Worm (Caenorhabditis elegans) whole organism, L4 larva: Measurements from ENCODE around the gene pycr-1.
A peak's percentile ranks its signal among the peaks of the same experiment; 100 is the strongest.

ENCODE experiments used
- D1046.2 ChIP-seq: fragments of 200-800 bp; sonication (Bioruptor generic); IDR thresholded peaks from 2 replicates; pipeline ENCODE4 v1.3.6; 2022; ENCODE audit warnings: missing genetic modification characterization, missing compliant biosample characterization
- F10B5.3 ChIP-seq: sonication (generic microtip); optimal IDR thresholded peaks from 2 replicates; lab custom pipeline; 2016; ENCODE audit warnings: mild to moderate bottlenecking, missing genetic modification characterization, missing compliant biosample characterization
- F49E8.2 ChIP-seq: sonication (generic microtip); optimal IDR thresholded peaks from 2 replicates; lab custom pipeline; 2016; ENCODE audit warnings: missing compliant biosample characterization, mild to moderate bottlenecking, missing genetic modification characterization, borderline replicate concordance
- T20F7.1 ChIP-seq: fragments of 200-800 bp; sonication (Bioruptor generic); optimal IDR thresholded peaks from 2 replicates; lab custom pipeline; 2018; ENCODE audit warnings: mild to moderate bottlenecking, missing genetic modification characterization, missing compliant biosample characterization
- ZK337.2 ChIP-seq: fragments of 200-800 bp; sonication (Bioruptor generic); IDR thresholded peaks from 2 replicates; pipeline ENCODE4 v1.3.6; 2022; ENCODE audit warnings: missing genetic modification reagents, missing genetic modification characterization, missing compliant biosample characterization
- ZK546.5 ChIP-seq, 2 experiments: sonication (generic microtip); optimal IDR thresholded peaks; 2 replicates each; lab custom pipeline; 2017; ENCODE audit warnings: missing biosample characterization in 2 of 2, missing genetic modification characterization in 2 of 2
- arid-1 ChIP-seq: fragments of 200-800 bp; sonication (Bioruptor generic); conservative IDR thresholded peaks from 2 replicates; pipeline ENCODE4 v1.3.6; 2022; ENCODE audit warnings: missing genetic modification reagents, missing genetic modification characterization, missing compliant biosample characterization
- attf-4 ChIP-seq: sonication (generic microtip); optimal IDR thresholded peaks from 3 replicates; lab custom pipeline; 2017; ENCODE audit warnings: missing biosample characterization, missing genetic modification characterization
- ceh-44 ChIP-seq: fragments of 200-800 bp; sonication (Bioruptor generic); IDR thresholded peaks from 2 replicates; pipeline ENCODE4 v1.3.6; 2022; ENCODE audit warnings: missing genetic modification reagents, missing genetic modification characterization, missing compliant biosample characterization
- ceh-62 ChIP-seq: sonication (generic microtip); optimal IDR thresholded peaks from 2 replicates; lab custom pipeline; 2017; ENCODE audit warnings: missing biosample characterization, missing genetic modification characterization
- cey-2 ChIP-seq: sonication (generic microtip); optimal IDR thresholded peaks from 3 replicates; lab custom pipeline; 2017; ENCODE audit warnings: missing genetic modification characterization, mild to moderate bottlenecking, missing compliant biosample characterization, antibody characterized with exemption, borderline replicate concordance; ENCODE audit not compliant: insufficient read depth
- daf-16 ChIP-seq, 3 experiments: sonication (generic microtip); optimal IDR thresholded peaks; 2 replicates each; lab custom pipeline; 2016 to 2017; ENCODE audit warnings: missing genetic modification characterization in 3 of 3, missing genetic modification reagents in 3 of 3, mild to moderate bottlenecking in 2 of 3, missing compliant biosample characterization in 2 of 3, missing biosample characterization in 1 of 3, moderate library complexity in 1 of 3
- daf-19 ChIP-seq: fragments of 200-800 bp; sonication (Bioruptor generic); conservative IDR thresholded peaks from 2 replicates; pipeline ENCODE4 v1.3.6; 2022; ENCODE audit warnings: missing genetic modification characterization, missing compliant biosample characterization
- daf-8 ChIP-seq: fragments of 200-800 bp; sonication (Bioruptor generic); IDR thresholded peaks from 2 replicates; pipeline ENCODE4 v1.3.6; 2022; ENCODE audit warnings: missing genetic modification characterization, missing compliant biosample characterization
- dmd-6 ChIP-seq: fragments of 200-800 bp; sonication (Bioruptor generic); IDR thresholded peaks from 2 replicates; pipeline ENCODE4 v1.3.6; 2022; ENCODE audit warnings: missing genetic modification reagents, missing genetic modification characterization, missing compliant biosample characterization
- dmd-8 ChIP-seq: fragments of 200-800 bp; sonication (Bioruptor generic); IDR thresholded peaks from 2 replicates; pipeline ENCODE4 v1.3.6; 2022; ENCODE audit warnings: missing genetic modification characterization, missing compliant biosample characterization
- dmd-9 ChIP-seq: fragments of 200-800 bp; sonication (Bioruptor generic); IDR thresholded peaks from 2 replicates; pipeline ENCODE4 v1.3.6; 2022; ENCODE audit warnings: missing genetic modification reagents, missing genetic modification characterization, missing compliant biosample characterization
- duxl-1 ChIP-seq: sonication (generic microtip); optimal IDR thresholded peaks from 2 replicates; lab custom pipeline; 2016; ENCODE audit warnings: mild to moderate bottlenecking, missing genetic modification characterization, moderate library complexity, missing compliant biosample characterization; ENCODE audit not compliant: poor library complexity
- dve-1 ChIP-seq: sonication (generic microtip); optimal IDR thresholded peaks from 2 replicates; lab custom pipeline; 2017; ENCODE audit warnings: antibody characterized with exemption, mild to moderate bottlenecking, missing genetic modification characterization, missing compliant biosample characterization; ENCODE audit not compliant: insufficient read depth
- egl-43 ChIP-seq: fragments of 200-800 bp; sonication (Bioruptor generic); IDR thresholded peaks from 2 replicates; pipeline ENCODE4 v1.3.6; 2022; ENCODE audit warnings: missing genetic modification reagents, missing genetic modification characterization, missing compliant biosample characterization
- fos-1 ChIP-seq: fragments of 150-350 bp; optimal IDR thresholded peaks from 2 replicates; lab custom pipeline; 2014; ENCODE audit warnings: missing biosample characterization, missing genetic modification characterization
- hif-1 ChIP-seq, 2 experiments: sonication (generic microtip); optimal IDR thresholded peaks; 2 replicates each; lab custom pipeline; 2016 to 2017; ENCODE audit warnings: missing compliant biosample characterization in 2 of 2, missing genetic modification characterization in 2 of 2, missing genetic modification reagents in 2 of 2, missing genotype in 2 of 2, mild to moderate bottlenecking in 1 of 2
- hlh-11 ChIP-seq: fragments of 200-800 bp; sonication (Bioruptor generic); optimal IDR thresholded peaks from 2 replicates; lab custom pipeline; 2018; ENCODE audit warnings: mild to moderate bottlenecking, missing genetic modification characterization, missing compliant biosample characterization
- jun-1 ChIP-seq: fragments of 150-350 bp; optimal IDR thresholded peaks from 2 replicates; lab custom pipeline; 2014; ENCODE audit warnings: missing biosample characterization, missing genetic modification reagents, missing genetic modification characterization
- lin-1 ChIP-seq: fragments of 200-800 bp; sonication (Bioruptor generic); IDR thresholded peaks from 2 replicates; pipeline ENCODE4 v1.3.6; 2022; ENCODE audit warnings: missing genetic modification reagents, missing genetic modification characterization, missing compliant biosample characterization
- lin-15B ChIP-seq: fragments of 150-350 bp; sonication (generic microtip); optimal IDR thresholded peaks from 3 replicates; lab custom pipeline; 2014; ENCODE audit warnings: missing biosample characterization, missing genetic modification characterization
- lin-29 ChIP-seq: fragments of 200-800 bp; sonication (Bioruptor generic); IDR thresholded peaks from 2 replicates; pipeline ENCODE4 v1.3.6; 2022; ENCODE audit warnings: missing genetic modification reagents, missing genetic modification characterization, missing compliant biosample characterization
- lin-38 ChIP-seq: fragments of 200-800 bp; sonication (Bioruptor generic); IDR thresholded peaks from 2 replicates; pipeline ENCODE4 v1.3.6; 2022; ENCODE audit warnings: missing genetic modification reagents, missing genetic modification characterization, missing compliant biosample characterization
- madf-9 ChIP-seq: fragments of 200-800 bp; sonication (Bioruptor generic); conservative IDR thresholded peaks from 2 replicates; pipeline ENCODE4 v1.3.6; 2022; ENCODE audit warnings: missing genetic modification reagents, missing genetic modification characterization, missing compliant biosample characterization
- mdl-1 ChIP-seq, 2 experiments: fragments of 150-350 bp in 1 of 2; sonication (generic microtip) in 1 of 2; optimal IDR thresholded peaks; 2 replicates each; lab custom pipeline; 2014 to 2017; ENCODE audit warnings: missing biosample characterization in 2 of 2, missing genetic modification characterization in 2 of 2
- mxl-2 ChIP-seq: fragments of 200-800 bp; sonication (Bioruptor generic); conservative IDR thresholded peaks from 2 replicates; pipeline ENCODE4 v1.3.6; 2022; ENCODE audit warnings: missing genetic modification reagents, missing genetic modification characterization, missing compliant biosample characterization
- nhr-102 ChIP-seq: sonication (generic microtip); optimal IDR thresholded peaks from 2 replicates; lab custom pipeline; 2016; ENCODE audit warnings: mild to moderate bottlenecking, missing genetic modification characterization, moderate library complexity, missing compliant biosample characterization
- nhr-25 ChIP-seq: sonication (generic microtip); optimal IDR thresholded peaks from 2 replicates; lab custom pipeline; 2017; ENCODE audit warnings: missing genetic modification characterization, mild to moderate bottlenecking, missing compliant biosample characterization, antibody characterized with exemption, moderate library complexity, borderline replicate concordance; ENCODE audit not compliant: insufficient read depth
- nhr-28 ChIP-seq: fragments of 150-350 bp; optimal IDR thresholded peaks from 2 replicates; lab custom pipeline; 2014; ENCODE audit warnings: missing biosample characterization, missing genetic modification characterization
- nhr-41 ChIP-seq: fragments of 200-800 bp; sonication (Bioruptor generic); IDR thresholded peaks from 2 replicates; pipeline ENCODE4 v1.3.6; 2022; ENCODE audit warnings: missing genetic modification reagents, missing genetic modification characterization, missing compliant biosample characterization
- nhr-42 ChIP-seq: fragments of 200-800 bp; sonication (Bioruptor generic); IDR thresholded peaks from 2 replicates; pipeline ENCODE4 v1.3.6; 2022; ENCODE audit warnings: missing genetic modification characterization, missing compliant biosample characterization
- nhr-48 ChIP-seq: sonication (generic microtip); optimal IDR thresholded peaks from 2 replicates; lab custom pipeline; 2016; ENCODE audit warnings: mild to moderate bottlenecking, missing genetic modification characterization, missing compliant biosample characterization
- php-3 ChIP-seq: fragments of 200-800 bp; sonication (Bioruptor generic); IDR thresholded peaks from 2 replicates; pipeline ENCODE4 v1.3.6; 2022; ENCODE audit warnings: missing genetic modification reagents, missing genetic modification characterization, missing compliant biosample characterization
- pqm-1 ChIP-seq: sonication (generic microtip); optimal IDR thresholded peaks from 2 replicates; lab custom pipeline; 2017; ENCODE audit warnings: missing biosample characterization, missing genetic modification characterization
- saeg-2 ChIP-seq: fragments of 200-800 bp; sonication (Bioruptor generic); IDR thresholded peaks from 2 replicates; pipeline ENCODE4 v1.3.6; 2022; ENCODE audit warnings: missing genetic modification reagents, missing genetic modification characterization, missing compliant biosample characterization
- skn-1 ChIP-seq: fragments of 150-350 bp; optimal IDR thresholded peaks from 2 replicates; lab custom pipeline; 2014; ENCODE audit warnings: missing biosample characterization, missing genetic modification characterization
- spr-1 ChIP-seq: sonication (generic microtip); optimal IDR thresholded peaks from 2 replicates; lab custom pipeline; 2016; ENCODE audit warnings: mild to moderate bottlenecking, missing genetic modification characterization, missing compliant biosample characterization
- tra-1 ChIP-seq: fragments of 200-800 bp; sonication (Bioruptor generic); IDR thresholded peaks from 2 replicates; pipeline ENCODE4 v1.3.6; 2022; ENCODE audit warnings: missing genetic modification reagents, missing genetic modification characterization, missing compliant biosample characterization
- unc-130 ChIP-seq: sonication (generic microtip); optimal IDR thresholded peaks from 2 replicates; lab custom pipeline; 2016; ENCODE audit warnings: missing genetic modification reagents, missing genetic modification characterization, missing compliant biosample characterization
- unc-62 ChIP-seq, 3 experiments: fragments of 150-350 bp in 1 of 3; sonication (generic microtip); optimal IDR thresholded peaks in 2 of 3; peaks in 1 of 3; 1 replicate in 1 of 3; 2 replicates in 2 of 3; lab custom pipeline; 2014 to 2017; ENCODE audit warnings: missing biosample characterization in 3 of 3, missing genetic modification characterization in 3 of 3, missing genetic modification reagents in 3 of 3, missing genotype in 1 of 3
- vab-7 ChIP-seq: fragments of 200-800 bp; sonication (Bioruptor generic); IDR thresholded peaks from 2 replicates; pipeline ENCODE4 v1.3.6; 2022; ENCODE audit warnings: missing genetic modification reagents, missing genetic modification characterization, missing compliant biosample characterization
- zip-11 ChIP-seq: fragments of 200-800 bp; sonication (Bioruptor generic); IDR thresholded peaks from 2 replicates; pipeline ENCODE4 v1.3.6; 2022; ENCODE audit warnings: missing genetic modification characterization, missing compliant biosample characterization
- ztf-7 ChIP-seq: fragments of 150-350 bp; optimal IDR thresholded peaks from 2 replicates; lab custom pipeline; 2014; ENCODE audit warnings: missing biosample characterization, missing genetic modification characterization

Gene pycr-1

ce11 chrX:12106004-12106403 lies 40.6 kb upstream of the pycr-1 start (continued):
- TF ChIP-seq fos-1 (tag; lab: Kevin White, UChicago) (no peak), daf-19 (peak; percentile 94), duxl-1 (peak; percentile 90), arid-1 (GFP tag; lab: Robert Waterston, UW) (peak; percentile 94), ceh-44 (GFP tag; lab: Robert Waterston, UW) (peak; percentile 86), php-3 (no peak), mxl-2 (GFP tag; lab: Robert Waterston, UW) (peak; percentile 74), cey-2 (peak; percentile 84), lin-1 (GFP tag; lab: Robert Waterston, UW) (peak; percentile 92), vab-7 (peak; percentile 97), skn-1 (tag; lab: Kevin White, UChicago) (peak; percentile 19), daf-8 (GFP tag; lab: Robert Waterston, UW) (peak; percentile 80; the same call in 1 of the 2 replicates), saeg-2 (GFP tag; lab: Robert Waterston, UW) (peak; percentile 72; the same call in 1 of the 2 replicates), zip-11 (peak; percentile 15; the same call in 1 of the 2 replicates), tra-1 (GFP tag; lab: Robert Waterston, UW) (peak; percentile 93), ztf-7 (tag; lab: Kevin White, UChicago) (peak; percentile 80), ZK337.2 (GFP tag; lab: Robert Waterston, UW) (peak; percentile 80), nhr-41 (GFP tag; lab: Robert Waterston, UW) (peak; percentile 94), dmd-9 (GFP tag; lab: Robert Waterston, UW) (peak; percentile 70; the same call in 1 of the 2 replicates), dmd-8 (GFP tag; lab: Robert Waterston, UW) (peak; percentile 95), dve-1 (tag; lab: Kevin White, UChicago) (peak; percentile 85), D1046.2 (GFP tag; lab: Robert Waterston, UW) (peak; percentile 91), nhr-25 (peak; percentile 34), unc-62 (GFP tag; optimal IDR thresholded peaks at IDR 0.05 in 1 of 2; lab: Kevin White, UChicago) (peak in 1 of 2 experiments; percentile 97), unc-62 (tag; optimal IDR thresholded peaks at IDR 0.05; lab: Kevin White, UChicago) (no peak), nhr-102 (peak; percentile 79), lin-29 (GFP tag; lab: Robert Waterston, UW) (peak; percentile 46; the same call in 1 of the 2 replicates), ceh-62 (tag; lab: Kevin White, UChicago) (no peak), ZK546.5 (tag; optimal IDR thresholded peaks at IDR 0.05; lab: Kevin White, UChicago) (no peak), nhr-28 (tag; lab: Kevin White, UChicago) (peak; percentile 60), hif-1 (tag; optimal IDR thresholded peaks at IDR 0.05; lab: Kevin White, UChicago) (peak in 1 of 2 experiments; percentile 21), T20F7.1 (GFP tag; lab: Kevin White, UChicago) (peak; percentile 64), F49E8.2 (tag; lab: Kevin White, UChicago) (peak; percentile 37), mdl-1 (tag; optimal IDR thresholded peaks at IDR 0.05; lab: Kevin White, UChicago) (peak; percentile 27 to 63), F10B5.3 (tag; lab: Kevin White, UChicago) (peak; percentile 82), pqm-1 (tag; lab: Kevin White, UChicago) (no peak), unc-130 (GFP tag; lab: Kevin White, UChicago) (peak; percentile 69), jun-1 (tag; lab: Kevin White, UChicago) (peak; percentile 73), daf-16 (GFP tag; optimal IDR thresholded peaks at IDR 0.05; lab: Kevin White, UChicago) (peak; percentile 44 to 93), daf-16 (tag; optimal IDR thresholded peaks at IDR 0.05; lab: Kevin White, UChicago) (peak; percentile 72), attf-4 (tag; lab: Kevin White, UChicago) (no peak), spr-1 (tag; lab: Kevin White, UChicago) (peak; percentile 69), nhr-42 (GFP tag; lab: Robert Waterston, UW) (peak; percentile 77; the same call in 1 of the 2 replicates), lin-38 (GFP tag; lab: Robert Waterston, UW) (peak; percentile 82), nhr-48 (tag; lab: Kevin White, UChicago) (peak; percentile 73), hlh-11 (tag; lab: Kevin White, UChicago) (no peak), dmd-6 (GFP tag; lab: Robert Waterston, UW) (peak; percentile 81), lin-15B (no peak), egl-43 (GFP tag; lab: Robert Waterston, UW) (no peak), madf-9 (GFP tag; lab: Robert Waterston, UW) (peak; percentile 85)
